Worm (Caenorhabditis elegans) whole organism, L4 larva: Measurements from ENCODE around the gene sre-32.

Experiments
- R02D3.7 ChIP-seq: fragments of 150-350 bp; sonication (generic microtip); optimal IDR thresholded peaks from 3 replicates; lab custom pipeline; 2014; ENCODE audit warnings: missing biosample characterization, missing genetic modification characterization
- fos-1 ChIP-seq: fragments of 150-350 bp; optimal IDR thresholded peaks from 2 replicates; lab custom pipeline; 2014; ENCODE audit warnings: missing biosample characterization, missing genetic modification characterization
- lin-13 ChIP-seq: fragments of 150-350 bp; optimal IDR thresholded peaks from 2 replicates; lab custom pipeline; 2014; ENCODE audit warnings: missing biosample characterization, missing genetic modification reagents, missing genetic modification characterization
- lin-15B ChIP-seq: fragments of 150-350 bp; sonication (generic microtip); optimal IDR thresholded peaks from 3 replicates; lab custom pipeline; 2014; ENCODE audit warnings: missing biosample characterization, missing genetic modification characterization
- mep-1 ChIP-seq: fragments of 150-350 bp; sonication (generic microtip); optimal IDR thresholded peaks from 3 replicates; lab custom pipeline; 2014; ENCODE audit warnings: missing biosample characterization, missing genetic modification characterization
- nhr-25 ChIP-seq: sonication (generic microtip); optimal IDR thresholded peaks from 2 replicates; lab custom pipeline; 2017; ENCODE audit warnings: missing genetic modification characterization, mild to moderate bottlenecking, missing compliant biosample characterization, antibody characterized with exemption, moderate library complexity, borderline replicate concordance; ENCODE audit not compliant: insufficient read depth
- sdz-12 ChIP-seq: fragments of 200-800 bp; sonication (Bioruptor generic); optimal IDR thresholded peaks from 2 replicates; lab custom pipeline; 2018; ENCODE audit warnings: mild to moderate bottlenecking, missing genetic modification characterization, missing compliant biosample characterization
- snpc-4 ChIP-seq: fragments of 150-350 bp; optimal IDR thresholded peaks from 2 replicates; lab custom pipeline; 2014; ENCODE audit warnings: missing biosample characterization, missing genetic modification characterization
- tag-97 ChIP-seq: fragments of 200-800 bp; sonication (Bioruptor generic); IDR thresholded peaks from 2 replicates; pipeline ENCODE4 v1.3.6; 2022; ENCODE audit warnings: missing genetic modification characterization, missing compliant biosample characterization

DNA sequence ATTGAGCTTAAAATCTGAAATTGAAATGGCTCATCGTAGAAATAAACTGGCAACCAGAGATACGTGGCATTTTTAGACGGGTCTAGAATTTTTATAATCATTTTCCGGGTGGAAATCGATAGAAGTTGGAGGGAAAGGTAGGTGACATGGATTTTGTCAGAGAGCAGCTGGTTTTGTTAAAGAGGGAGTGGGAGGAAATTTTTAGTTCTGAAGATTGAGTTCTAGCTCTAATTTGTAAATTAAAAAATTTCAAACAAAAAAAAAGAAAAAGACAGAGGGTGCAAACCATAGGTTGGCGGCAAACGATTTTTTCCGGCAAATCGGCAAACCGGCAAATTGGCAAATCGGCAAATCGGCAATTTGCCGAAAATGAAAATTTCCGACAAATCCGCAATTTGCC is at the start of gene sre-32:
- TF ChIP-seq lin-15B, result no peak
- no peak for TF ChIP-seq R02D3.7
- no peak for TF ChIP-seq snpc-4 (tag; lab: Kevin White, UChicago)
- no peak for TF ChIP-seq mep-1 (tag; lab: Kevin White, UChicago)
- no peak for TF ChIP-seq fos-1
- no peak for TF ChIP-seq nhr-25 (tag; lab: Kevin White, UChicago)
- no peak for TF ChIP-seq sdz-12 (GFP tag; lab: Kevin White, UChicago)
- no peak for TF ChIP-seq tag-97 (GFP tag; lab: Robert Waterston, UW)
- no peak for TF ChIP-seq lin-13 (GFP tag; lab: Kevin White, UChicago)
